Worm (Caenorhabditis elegans): ENCODE measurements around the gene C07G3.8.

DNA sequence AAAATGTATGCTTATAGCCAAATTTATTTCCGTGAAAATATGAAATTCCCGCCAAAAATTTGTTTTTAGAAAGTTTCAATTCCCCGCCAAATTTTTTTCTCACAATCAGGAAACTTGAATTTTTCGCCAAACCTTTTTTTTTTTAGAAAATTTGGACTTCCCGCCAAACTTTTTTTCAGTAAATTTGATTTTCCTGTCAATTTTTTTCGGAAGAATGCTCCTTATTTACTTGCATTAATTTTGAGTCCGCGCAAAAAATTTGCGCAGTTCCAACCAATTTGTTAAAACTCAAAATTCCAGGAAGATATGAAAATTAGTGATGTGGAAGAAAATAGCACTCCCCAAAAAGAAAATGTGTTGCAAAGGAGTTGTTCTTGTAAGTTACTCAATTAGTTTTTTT lies 42.0 kb downstream of the C07G3.8 start, which contains the start of gene slc-28.2:
- TF ChIP-seq pag-3 (tag; optimal IDR thresholded peaks at IDR 0.05; ENCODE audit: borderline replicate concordance, insufficient read depth), result no peak
- no peak for TF ChIP-seq nhr-237 (tag; optimal IDR thresholded peaks at IDR 0.05)
- TF ChIP-seq nhr-85 (tag), result no peak
- no peak for TF ChIP-seq snpc-4 (tag; optimal IDR thresholded peaks at IDR 0.05)
- no peak for TF ChIP-seq egl-27 (tag; optimal IDR thresholded peaks at IDR 0.05)
- TF ChIP-seq nhr-90 (tag; optimal IDR thresholded peaks at IDR 0.05; ENCODE audit: poor library complexity), result no peak
- TF ChIP-seq nhr-20 (tag; optimal IDR thresholded peaks at IDR 0.05), result no peak
- TF ChIP-seq elt-3 (tag; optimal IDR thresholded peaks at IDR 0.05), result no peak
- no peak for TF ChIP-seq efl-1 (optimal IDR thresholded peaks at IDR 0.05)
- TF ChIP-seq efl-1 (GFP tag; optimal IDR thresholded peaks at IDR 0.05 in 1 of 2), result no peak

Data from whole organism, L1 larva.